Fruit fly (Drosophila melanogaster) whole organism, wandering third instar larva: ENCODE data around the gene vers.

Source experiments
- Abd-B ChIP-seq: fragments of >200 bp; optimal IDR thresholded peaks from 2 replicates; lab custom pipeline; 2017; ENCODE audit warnings: missing biosample characterization, missing genetic modification characterization
- CG32264 ChIP-seq: fragments of 200-800 bp; sonication (Bioruptor generic); optimal IDR thresholded peaks from 2 replicates; lab custom pipeline; 2016; ENCODE audit warnings: missing biosample characterization, missing genetic modification characterization
- CrebA ChIP-seq: fragments of 200-800 bp; sonication (Bioruptor generic); optimal IDR thresholded peaks from 2 replicates; lab custom pipeline; 2016; ENCODE audit warnings: missing biosample characterization, mild to moderate bottlenecking, missing genetic modification characterization, borderline replicate concordance
- Dif ChIP-seq: fragments of 200-275, 200-300 bp; sonication (Bioruptor generic); optimal IDR thresholded peaks from 2 replicates; lab custom pipeline; 2018; ENCODE audit warnings: missing biosample characterization, missing genetic modification characterization; ENCODE audit not compliant: partially characterized antibody
- GATAd ChIP-seq: sonication (Bioruptor generic); optimal IDR thresholded peaks from 2 replicates; lab custom pipeline; 2016; ENCODE audit warnings: missing biosample characterization, missing genetic modification characterization
- HLH106 ChIP-seq: fragments of 200-800 bp; optimal IDR thresholded peaks from 3 replicates; lab custom pipeline; 2019; ENCODE audit warnings: missing biosample characterization, mild to moderate bottlenecking, missing genetic modification characterization, moderate library complexity
- Hnf4 ChIP-seq: fragments of 200-800 bp; sonication (Bioruptor generic); optimal IDR thresholded peaks from 2 replicates; lab custom pipeline; 2016; ENCODE audit warnings: missing biosample characterization, mild to moderate bottlenecking, missing genetic modification characterization
- Hr78 ChIP-seq: fragments of >200 bp; optimal IDR thresholded peaks from 2 replicates; lab custom pipeline; 2017; ENCODE audit warnings: missing biosample characterization, missing genetic modification characterization
- Hr83 ChIP-seq: fragments of 200-300 bp; sonication (Bioruptor generic); optimal IDR thresholded peaks from 2 replicates; lab custom pipeline; 2016; ENCODE audit warnings: missing biosample characterization, mild to moderate bottlenecking, missing genetic modification characterization, moderate library complexity; ENCODE audit not compliant: poor library complexity, severe bottlenecking
- Jra ChIP-seq: sonication (Bioruptor generic); optimal IDR thresholded peaks from 2 replicates; lab custom pipeline; 2016; ENCODE audit warnings: missing biosample characterization, missing genetic modification characterization
- Mio ChIP-seq: sonication (Bioruptor generic); optimal IDR thresholded peaks from 2 replicates; lab custom pipeline; 2016; ENCODE audit warnings: missing biosample characterization, missing genetic modification characterization
- OdsH ChIP-seq: fragments of 200-800 bp; sonication (Bioruptor generic); optimal IDR thresholded peaks from 2 replicates; lab custom pipeline; 2016; ENCODE audit warnings: missing biosample characterization, mild to moderate bottlenecking, missing genetic modification characterization
- Rel ChIP-seq, 2 experiments: fragments of 200-800 bp; sonication (Bioruptor generic) in 1 of 2; optimal IDR thresholded peaks; 2 replicates in 1 of 2; 3 replicates in 1 of 2; lab custom pipeline; 2016 to 2019; ENCODE audit warnings: mild to moderate bottlenecking in 2 of 2, missing biosample characterization in 2 of 2, missing genetic modification characterization in 2 of 2, moderate library complexity in 1 of 2
- Sp1 ChIP-seq: fragments of 200-800 bp; sonication (Bioruptor generic); optimal IDR thresholded peaks from 3 replicates; lab custom pipeline; 2019; ENCODE audit warnings: missing biosample characterization, mild to moderate bottlenecking, missing genetic modification characterization, moderate library complexity
- Vsx2 ChIP-seq: fragments of 200-300, 225-300 bp; sonication (Bioruptor generic); optimal IDR thresholded peaks from 2 replicates; lab custom pipeline; 2018; ENCODE audit warnings: missing biosample characterization, missing genetic modification characterization; ENCODE audit not compliant: partially characterized antibody
- br ChIP-seq: fragments of 200-800 bp; sonication (Bioruptor generic); optimal IDR thresholded peaks from 2 replicates; lab custom pipeline; 2016; ENCODE audit warnings: missing biosample characterization, missing genetic modification characterization
- brk ChIP-seq: fragments of 200-800 bp; sonication (Bioruptor generic); optimal IDR thresholded peaks from 2 replicates; lab custom pipeline; 2016; ENCODE audit warnings: missing biosample characterization, mild to moderate bottlenecking, missing genetic modification characterization
- dl ChIP-seq, 2 experiments: fragments of 175-275, 200-275 bp in 1 of 2; fragments of 200-275 bp in 1 of 2; sonication (Bioruptor generic); optimal IDR thresholded peaks; lab custom pipeline; 2018; ENCODE audit warnings: mild to moderate bottlenecking in 2 of 2, missing biosample characterization in 2 of 2, missing genetic modification characterization in 2 of 2, moderate library complexity in 2 of 2; ENCODE audit not compliant: partially characterized antibody in 2 of 2, insufficient read depth in 1 of 2
- dmrt93B ChIP-seq: fragments of 200-800 bp; sonication (Bioruptor generic); optimal IDR thresholded peaks from 2 replicates; lab custom pipeline; 2018; ENCODE audit warnings: missing biosample characterization, mild to moderate bottlenecking, missing genetic modification characterization
- ey ChIP-seq: fragments of 200-800 bp; sonication (Bioruptor generic); optimal IDR thresholded peaks from 2 replicates; lab custom pipeline; 2016; ENCODE audit warnings: missing biosample characterization, missing genetic modification characterization
- foxo ChIP-seq, 2 experiments: fragments of 200-800 bp; sonication (Bioruptor generic); optimal IDR thresholded peaks; 2 replicates in 1 of 2; 3 replicates in 1 of 2; lab custom pipeline; 2016 to 2017; ENCODE audit warnings: missing biosample characterization in 2 of 2, missing genetic modification characterization in 2 of 2
- fru ChIP-seq: fragments of 200-800 bp; sonication (Bioruptor generic); optimal IDR thresholded peaks from 3 replicates; lab custom pipeline; 2016; ENCODE audit warnings: missing biosample characterization, mild to moderate bottlenecking, missing genetic modification characterization
- h ChIP-seq: fragments of 200-800 bp; sonication (Bioruptor generic); optimal IDR thresholded peaks from 3 replicates; lab custom pipeline; 2016; ENCODE audit warnings: missing biosample characterization, mild to moderate bottlenecking, missing genetic modification characterization
- jim ChIP-seq: fragments of 175-275, 200-325 bp; sonication (Bioruptor generic); optimal IDR thresholded peaks from 2 replicates; lab custom pipeline; 2016; ENCODE audit warnings: missing biosample characterization, mild to moderate bottlenecking, missing genetic modification characterization
- lola ChIP-seq: fragments of >200 bp; optimal IDR thresholded peaks from 2 replicates; lab custom pipeline; 2017; ENCODE audit warnings: missing biosample characterization, missing genetic modification characterization
- psq ChIP-seq: fragments of 200-800 bp; sonication (Bioruptor generic); optimal IDR thresholded peaks from 3 replicates; lab custom pipeline; 2017; ENCODE audit warnings: missing biosample characterization, mild to moderate bottlenecking, missing genetic modification characterization, moderate library complexity
- rgr ChIP-seq: fragments of 200-800 bp; sonication (Bioruptor generic); optimal IDR thresholded peaks from 3 replicates; lab custom pipeline; 2016; ENCODE audit warnings: missing biosample characterization, mild to moderate bottlenecking, missing genetic modification characterization
- sage ChIP-seq: fragments of 200-800 bp; sonication (Bioruptor generic); optimal IDR thresholded peaks from 2 replicates; lab custom pipeline; 2016; ENCODE audit warnings: missing biosample characterization, mild to moderate bottlenecking, missing genetic modification characterization
- sv ChIP-seq: fragments of 200-800 bp; sonication (Bioruptor generic); optimal IDR thresholded peaks from 3 replicates; lab custom pipeline; 2016; ENCODE audit warnings: missing biosample characterization, missing genetic modification characterization
- usp ChIP-seq: fragments of >200 bp; optimal IDR thresholded peaks from 2 replicates; lab custom pipeline; 2017; ENCODE audit warnings: missing biosample characterization, missing genetic modification characterization
- woc ChIP-seq: sonication (Bioruptor generic); optimal IDR thresholded peaks from 2 replicates; lab custom pipeline; 2016; ENCODE audit warnings: missing biosample characterization, mild to moderate bottlenecking, missing genetic modification characterization

Gene vers

DNA sequence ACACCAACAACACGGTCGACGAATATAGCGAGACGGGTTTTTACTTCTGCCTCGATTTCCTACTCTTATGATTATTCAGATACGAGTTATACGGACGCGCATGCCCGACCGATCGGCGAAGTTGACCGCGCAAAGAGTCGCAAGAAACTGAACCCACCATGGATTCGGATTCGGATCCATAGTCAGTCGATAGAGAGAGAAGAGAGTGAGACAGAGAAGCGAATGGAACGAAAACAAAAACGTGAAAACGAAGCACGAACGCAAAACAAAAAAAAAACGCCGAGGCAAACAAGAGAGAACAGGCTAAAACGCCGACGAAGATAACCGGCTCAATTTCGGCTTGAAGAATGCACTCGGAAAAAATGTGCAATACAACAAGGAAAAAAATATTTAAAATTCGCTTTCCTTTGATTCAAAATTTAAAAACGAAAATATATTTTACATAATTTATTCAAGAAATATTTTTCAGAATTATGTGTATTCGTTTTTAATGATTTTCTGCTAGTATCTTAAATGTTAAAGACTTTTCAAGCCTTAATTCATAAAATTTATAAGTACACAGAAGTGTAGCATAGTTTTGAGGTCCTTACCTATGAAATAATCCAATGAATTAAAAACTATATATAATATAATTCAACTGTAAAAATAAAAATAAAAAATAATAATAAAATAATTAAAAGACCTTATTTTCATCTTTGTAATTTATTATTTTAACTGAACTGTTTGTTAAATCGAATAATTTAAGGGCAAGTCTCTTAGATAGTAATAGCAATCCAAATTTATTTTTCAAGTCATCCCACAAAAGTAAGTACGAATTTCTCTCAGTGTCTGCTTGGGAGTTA, 34.0 kb upstream of the vers start, which contains the start of gene Sema5c:
Sema5c (minus strand) TSS at position 152 of the 842 bp plus-strand sequence.
- TF ChIP-seq Vsx2 (GFP tag; lab: Kevin White, UChicago), result peak; percentile 78
- peak; percentile 95 for TF ChIP-seq psq (GFP tag; lab: Kevin White, UChicago)
- no peak for TF ChIP-seq lola
- TF ChIP-seq Abd-B, result no peak
- no peak for TF ChIP-seq usp (GFP tag; lab: Kevin White, UChicago)
- TF ChIP-seq Hr83 (GFP tag; lab: Kevin White, UChicago), result peak; percentile 91
- TF ChIP-seq Sp1 (GFP tag; lab: Kevin White, UChicago), result peak; percentile 79
- TF ChIP-seq Rel (GFP tag; optimal IDR thresholded peaks at IDR 0.05; lab: Kevin White, UChicago), result peak; percentile 23
- TF ChIP-seq Rel (tag; optimal IDR thresholded peaks at IDR 0.05; lab: Kevin White, UChicago), result peak; percentile 56
- peak; percentile 33 for TF ChIP-seq Hnf4 (GFP tag; lab: Kevin White, UChicago)
- peak; percentile 47 for TF ChIP-seq OdsH (GFP tag; lab: Kevin White, UChicago)
- no peak for TF ChIP-seq Mio (GFP tag; lab: Kevin White, UChicago)
- peak; percentile 32 for TF ChIP-seq Dif (GFP tag; lab: Kevin White, UChicago)
- TF ChIP-seq sv (GFP tag; lab: Kevin White, UChicago), result peak; percentile 43
- TF ChIP-seq CrebA (GFP tag; lab: Kevin White, UChicago), result peak; percentile 50
- TF ChIP-seq h (GFP tag; lab: Kevin White, UChicago), result peak; percentile 20
- no peak for TF ChIP-seq CG32264
- TF ChIP-seq dmrt93B, result peak; percentile 57
- TF ChIP-seq ey (GFP tag; lab: Kevin White, UChicago), result no peak
- TF ChIP-seq sage (GFP tag; lab: Kevin White, UChicago), result peak; percentile 30
- TF ChIP-seq rgr (GFP tag; lab: Kevin White, UChicago), result peak; percentile 17
- peak; percentile 27 for TF ChIP-seq jim (GFP tag; lab: Kevin White, UChicago)
- TF ChIP-seq fru (GFP tag; lab: Kevin White, UChicago), result peak; percentile 42
- peak in 1 of 2 experiments; percentile 66 for TF ChIP-seq dl (GFP tag; optimal IDR thresholded peaks at IDR 0.05; lab: Kevin White, UChicago; ENCODE audit: insufficient read depth in 1 of 2, partially characterized antibody in 2 of 2)
- peak; percentile 46 to 55 for TF ChIP-seq foxo (GFP tag; optimal IDR thresholded peaks at IDR 0.05; lab: Kevin White, UChicago)
- TF ChIP-seq GATAd (GFP tag; lab: Kevin White, UChicago), result no peak
- peak; percentile 47 for TF ChIP-seq br (GFP tag; lab: Kevin White, UChicago)
- TF ChIP-seq brk (GFP tag; lab: Kevin White, UChicago), result peak; percentile 2
- peak; percentile 77 for TF ChIP-seq HLH106 (tag; lab: Kevin White, UChicago)
- TF ChIP-seq woc (GFP tag; lab: Kevin White, UChicago), result peak; percentile 18

DNA sequence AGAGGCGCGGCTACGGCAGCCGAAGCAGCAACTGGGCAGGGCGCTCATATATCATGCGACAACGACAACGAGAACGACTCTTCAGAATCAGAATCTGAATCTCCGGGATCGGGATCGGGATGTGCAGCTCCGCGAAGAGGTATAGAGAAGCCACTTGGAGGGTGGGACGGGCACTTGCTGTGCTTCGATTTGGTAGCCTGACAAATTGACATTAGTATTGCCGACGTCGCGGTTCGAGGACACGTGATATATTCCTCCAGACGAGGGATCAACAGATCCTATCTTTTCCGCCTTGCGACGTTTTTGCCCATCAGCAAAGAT, 33.4 kb upstream of the vers start:
- no peak for TF ChIP-seq dl (GFP tag; optimal IDR thresholded peaks at IDR 0.05; lab: Kevin White, UChicago; ENCODE audit: insufficient read depth in 1 of 2, partially characterized antibody in 2 of 2)
- TF ChIP-seq CG32264, result no peak
- TF ChIP-seq Vsx2 (GFP tag; lab: Kevin White, UChicago), result no peak
- TF ChIP-seq usp (GFP tag; lab: Kevin White, UChicago), result no peak
- no peak for TF ChIP-seq jim (GFP tag; lab: Kevin White, UChicago)
- TF ChIP-seq fru (GFP tag; lab: Kevin White, UChicago), result no peak
- no peak for TF ChIP-seq Hr83 (GFP tag; lab: Kevin White, UChicago)

DNA sequence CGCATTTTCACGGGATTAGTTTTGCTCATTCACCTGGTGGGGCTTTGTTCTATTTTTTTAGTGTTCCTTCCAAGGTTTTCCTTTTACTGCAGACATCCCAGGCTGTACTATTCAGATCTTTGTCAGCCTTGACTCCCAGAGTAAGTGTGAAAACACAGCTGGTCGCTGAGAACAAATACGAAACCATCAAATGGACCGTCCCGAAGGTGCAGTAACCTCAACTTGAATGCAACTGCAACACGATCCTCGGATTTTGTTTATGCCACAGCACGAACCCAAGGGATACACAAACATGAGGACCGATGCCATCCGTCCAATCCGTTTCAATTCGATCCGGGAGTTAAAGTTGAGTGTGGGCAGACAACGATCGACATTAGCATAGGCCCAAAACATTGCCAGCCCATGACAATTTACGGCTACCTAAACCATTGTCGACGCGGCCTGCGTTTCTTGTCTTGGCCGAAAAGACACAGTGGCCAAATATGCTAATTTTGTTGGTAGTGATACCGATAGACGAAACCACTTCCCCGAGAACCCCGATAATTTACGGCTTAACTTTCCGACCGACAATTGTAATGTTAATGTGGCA, 32.7 kb upstream of the vers start:
- TF ChIP-seq Jra (GFP tag; lab: Kevin White, UChicago) (no peak), sv (GFP tag; lab: Kevin White, UChicago) (no peak), Mio (GFP tag; lab: Kevin White, UChicago) (no peak), Hr78 (GFP tag; lab: Kevin White, UChicago) (no peak)
